Worm (Caenorhabditis elegans) whole organism, L4/young adult: Measurements from ENCODE around the gene F47B7.2.

ENCODE experiments used
- W03F9.2 ChIP-seq: fragments of 150-350 bp; optimal IDR thresholded peaks from 2 replicates; lab custom pipeline; 2014; ENCODE audit warnings: missing biosample characterization, missing genetic modification characterization
- dao-5 ChIP-seq: sonication (generic microtip); optimal IDR thresholded peaks from 2 replicates; lab custom pipeline; 2016; ENCODE audit warnings: missing genotype, missing genetic modification characterization, moderate library complexity, missing compliant biosample characterization
- him-1 ChIP-seq: sonication (generic microtip); optimal IDR thresholded peaks from 2 replicates; lab custom pipeline; 2016; ENCODE audit warnings: missing genotype, missing genetic modification reagents, missing genetic modification characterization, missing compliant biosample characterization

Gene F47B7.2

DNA sequence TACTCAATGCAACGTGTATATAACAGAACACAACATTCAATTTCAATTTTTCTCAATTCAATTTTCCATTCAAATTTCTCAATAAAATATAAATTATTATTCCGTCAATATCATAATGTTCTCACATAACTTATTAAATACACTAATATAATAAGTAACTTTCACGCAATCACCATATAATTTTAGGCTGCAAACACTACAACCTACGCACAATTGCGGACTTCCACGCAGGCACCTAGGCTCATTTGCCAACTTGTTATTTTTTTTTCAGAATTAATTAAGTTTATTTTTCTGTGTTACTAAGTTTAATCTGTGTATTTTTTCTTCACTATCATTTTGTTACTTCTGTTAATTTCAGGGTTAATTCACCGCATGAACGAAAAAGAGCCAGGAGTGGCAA is at the start of gene F47B7.2:
F47B7.2 (plus strand) TSS at position 358 of the 400 bp plus-strand sequence.
- TF ChIP-seq him-1 (tag; lab: Kevin White, UChicago): no peak
- TF ChIP-seq dao-5: no peak
- TF ChIP-seq W03F9.2 (tag; lab: Kevin White, UChicago): no peak

DNA sequence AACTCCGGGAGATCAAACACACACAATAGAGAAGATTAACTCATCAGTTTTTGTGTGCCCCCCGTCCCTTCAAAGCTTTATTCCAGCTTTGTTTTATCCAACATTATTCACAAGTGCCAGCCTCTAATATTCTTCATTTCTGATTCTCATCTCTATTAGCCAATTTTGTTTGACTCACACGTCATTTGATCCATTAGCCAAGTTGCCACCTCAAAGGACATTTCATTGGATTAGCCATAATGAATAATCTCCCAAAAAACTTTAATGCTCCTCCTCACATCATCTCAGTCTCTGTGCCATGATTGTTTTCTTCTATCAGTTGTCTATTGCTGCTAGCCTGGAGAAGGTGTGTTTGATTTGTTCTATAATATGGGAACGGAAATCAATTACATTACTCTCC is 47.1 kb upstream of the F47B7.2 start:
- no peak for TF ChIP-seq him-1 (tag; lab: Kevin White, UChicago)
- TF ChIP-seq W03F9.2 (tag; lab: Kevin White, UChicago): no peak
- no peak for TF ChIP-seq dao-5

DNA sequence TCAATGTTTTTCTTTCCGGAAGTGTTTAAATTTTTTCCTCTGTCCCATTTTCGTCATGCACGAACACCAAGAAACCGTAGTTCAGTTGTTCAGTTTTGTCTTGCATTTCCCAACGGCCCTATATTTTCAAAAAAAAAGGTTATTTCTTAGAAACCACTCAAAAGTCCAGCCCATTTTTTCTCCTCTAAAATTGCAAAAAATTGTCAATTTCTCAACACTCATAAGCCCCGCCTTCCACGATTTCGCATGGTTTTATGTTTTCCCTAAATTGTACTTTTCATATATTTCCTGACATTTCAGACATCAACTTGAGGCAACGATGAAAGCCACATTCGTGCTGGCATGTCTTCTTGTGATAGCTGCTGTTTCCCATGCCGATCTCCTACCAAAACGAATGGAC is 45.3 kb upstream of the F47B7.2 start, which contains the start of gene nlp-1:
nlp-1 (plus strand) TSS at position 301 of the 400 bp plus-strand sequence.
- no peak for TF ChIP-seq him-1 (tag; lab: Kevin White, UChicago)
- TF ChIP-seq W03F9.2 (tag; lab: Kevin White, UChicago): no peak
- no peak for TF ChIP-seq dao-5

DNA sequence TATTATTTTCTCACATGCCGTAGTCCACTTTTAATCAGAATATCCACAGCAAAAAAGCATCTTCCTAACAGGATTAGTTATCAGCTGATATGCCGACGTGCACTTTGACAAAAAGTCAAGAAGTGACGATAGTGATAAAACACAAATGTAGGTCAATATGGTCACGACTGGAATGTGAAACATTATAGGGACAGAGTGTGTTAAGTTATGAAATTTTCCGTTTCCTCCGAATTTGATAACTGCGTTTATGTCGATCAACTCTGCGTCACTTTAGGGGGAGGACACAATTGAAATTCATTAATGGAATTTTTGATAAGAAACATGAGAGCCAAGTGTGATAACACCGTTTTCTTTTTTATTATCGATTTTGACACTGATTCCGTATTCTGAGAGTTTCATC is 43.6 kb upstream of the F47B7.2 start, which contains the start of gene aex-4:
aex-4 (plus strand) TSS at position 312 of the 400 bp plus-strand sequence.
- TF ChIP-seq dao-5: no peak

DNA sequence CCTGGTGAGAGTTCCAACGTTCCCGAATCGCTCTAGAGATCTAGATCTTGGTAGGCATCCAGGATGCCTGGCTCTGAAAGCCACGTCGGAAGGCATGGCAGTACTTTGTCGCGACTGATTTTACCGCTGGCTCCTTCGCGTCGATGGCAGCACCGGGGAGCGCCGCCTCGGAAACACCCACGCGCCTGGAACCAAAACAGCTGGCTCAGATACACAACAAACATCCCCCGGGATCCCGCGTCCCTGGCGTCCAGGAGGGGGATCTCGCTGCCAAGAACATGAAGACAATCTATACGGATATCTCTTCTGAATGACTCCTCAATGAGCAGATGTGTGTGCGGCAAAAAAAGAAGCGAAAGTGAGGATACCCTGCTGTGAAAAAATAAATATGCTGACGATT is 39.2 kb upstream of the F47B7.2 start:
- TF ChIP-seq dao-5 (no peak), him-1 (tag; lab: Kevin White, UChicago) (no peak), W03F9.2 (tag; lab: Kevin White, UChicago) (no peak)

DNA sequence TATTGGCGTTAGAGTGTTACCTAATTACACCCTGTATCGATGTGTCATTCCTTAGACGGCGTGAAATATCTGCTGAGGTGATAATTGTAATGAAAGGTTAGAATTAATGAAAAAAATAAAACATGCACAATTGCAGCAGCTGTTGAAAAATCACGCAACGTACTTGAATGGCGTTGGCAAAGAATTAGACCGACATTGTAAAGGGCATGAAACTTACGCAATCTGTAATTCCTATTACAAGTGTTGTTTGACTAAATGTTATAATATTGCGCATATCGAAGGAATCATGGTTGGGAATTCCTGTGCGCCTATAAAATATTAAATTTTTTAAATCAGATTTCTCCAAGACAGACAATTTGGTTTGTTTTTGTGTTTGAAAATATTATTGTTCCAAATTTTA is 38.8 kb upstream of the F47B7.2 start, which contains the start of gene tag-18:
tag-18 (minus strand) TSS at position 305 of the 400 bp plus-strand sequence.
- TF ChIP-seq him-1 (tag; lab: Kevin White, UChicago): no peak

DNA sequence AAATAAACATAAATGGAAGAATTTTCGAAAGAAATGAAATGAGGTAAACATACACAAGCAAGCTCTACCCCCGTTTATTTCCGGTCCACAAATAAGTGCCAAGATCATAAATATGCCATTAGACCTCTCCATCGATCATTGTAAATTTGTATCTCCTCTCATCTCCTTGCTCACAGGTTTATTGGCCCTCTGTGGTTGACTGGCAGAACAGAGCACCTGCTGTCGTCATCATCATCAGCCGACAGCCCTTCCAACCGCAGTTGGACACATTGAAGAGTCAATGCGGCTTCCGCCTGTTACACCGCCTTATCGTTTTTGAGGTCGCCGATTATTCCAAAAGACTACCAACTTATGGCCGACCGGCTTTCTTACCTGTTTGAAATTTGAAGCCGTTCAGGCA is 33.9 kb upstream of the F47B7.2 start:
- TF ChIP-seq dao-5: no peak
- no peak for TF ChIP-seq W03F9.2 (tag; lab: Kevin White, UChicago)
- no peak for TF ChIP-seq him-1 (tag; lab: Kevin White, UChicago)

DNA sequence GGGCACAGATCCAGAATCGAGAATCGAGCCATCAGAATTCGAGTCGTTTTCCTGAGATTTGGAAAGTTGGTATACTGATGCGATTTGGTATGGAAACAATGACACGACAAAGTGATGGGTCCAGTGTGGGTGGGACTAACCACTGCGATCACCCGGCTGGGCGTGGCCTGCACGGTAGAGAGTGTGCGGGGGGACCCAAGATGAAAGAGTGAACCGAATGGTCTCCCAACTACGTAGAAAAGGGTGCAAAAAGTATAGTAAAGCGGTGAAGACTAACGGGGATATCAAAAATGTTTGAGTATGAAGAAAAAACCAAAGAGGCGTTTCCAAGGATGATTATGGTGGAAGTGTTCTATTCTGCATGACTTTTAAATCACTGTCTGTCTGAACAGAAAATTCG is 30.3 kb upstream of the F47B7.2 start, which contains the start of gene fkh-2:
fkh-2 (minus strand) TSS at position 101 of the 400 bp plus-strand sequence.
- TF ChIP-seq W03F9.2 (tag; lab: Kevin White, UChicago) (no peak), him-1 (tag; lab: Kevin White, UChicago) (no peak), dao-5 (no peak)

DNA sequence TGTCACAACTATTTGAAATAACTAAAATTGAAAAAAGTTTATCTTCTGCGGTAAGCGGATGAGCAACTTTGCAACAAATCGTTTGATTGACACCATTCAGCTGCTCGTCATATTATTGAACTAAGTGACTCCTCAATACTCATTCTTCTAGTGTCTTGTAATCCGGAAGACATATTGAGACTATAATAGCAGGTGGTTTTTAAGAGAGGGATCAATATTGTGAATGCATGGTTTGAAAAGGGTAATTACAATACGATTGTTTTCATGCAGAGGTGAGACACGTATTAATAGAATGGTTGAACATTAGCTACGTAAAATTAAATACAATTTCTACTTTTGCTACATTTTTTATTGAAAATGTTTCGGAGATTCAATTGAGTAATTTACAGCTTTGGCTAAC is 29.4 kb upstream of the F47B7.2 start:
- TF ChIP-seq W03F9.2 (tag; lab: Kevin White, UChicago) (no peak), him-1 (tag; lab: Kevin White, UChicago) (no peak), dao-5 (no peak)

DNA sequence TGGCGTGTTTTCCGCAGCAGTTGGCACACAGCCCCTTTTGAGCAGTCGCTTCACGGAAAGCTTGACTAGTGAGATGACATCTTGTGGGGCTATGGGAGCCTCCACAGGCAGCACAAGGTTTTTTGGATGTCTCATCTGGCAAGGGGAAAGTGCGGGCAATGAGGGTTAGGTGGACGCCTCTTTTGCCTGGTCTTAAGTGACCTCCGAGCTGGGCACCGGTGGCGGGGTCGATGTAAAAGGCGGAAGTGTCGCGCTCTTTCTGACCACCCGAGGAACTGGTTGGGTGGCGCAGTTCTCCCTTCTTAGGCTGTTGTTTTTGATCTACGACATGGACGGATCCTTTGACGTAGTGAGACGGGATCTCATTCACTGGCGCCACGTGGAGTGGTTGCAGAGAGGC is 21.2 kb upstream of the F47B7.2 start:
- TF ChIP-seq dao-5: no peak
- TF ChIP-seq W03F9.2 (tag; lab: Kevin White, UChicago): no peak
- TF ChIP-seq him-1 (tag; lab: Kevin White, UChicago): no peak

DNA sequence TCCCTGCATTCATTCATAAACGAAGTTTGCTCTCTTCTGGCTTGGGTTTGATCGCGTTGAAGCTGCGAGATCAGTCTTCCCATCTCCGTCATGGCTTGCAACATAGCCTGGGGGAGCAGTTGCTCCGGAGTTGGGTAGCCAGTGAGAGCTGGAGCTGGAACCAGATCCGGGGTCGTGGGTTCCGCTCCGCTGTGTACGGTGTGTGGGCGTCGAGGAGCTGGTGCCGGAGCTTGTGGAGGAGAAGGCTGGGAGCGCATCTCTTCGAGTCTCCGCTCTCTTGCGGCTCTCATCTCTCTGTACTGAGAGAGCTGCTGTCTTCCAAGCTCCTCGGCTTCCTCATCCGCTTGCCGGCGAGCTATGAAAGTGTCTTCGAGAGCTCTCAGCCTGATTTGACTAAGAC is 20.1 kb upstream of the F47B7.2 start:
- TF ChIP-seq dao-5 (no peak), W03F9.2 (tag; lab: Kevin White, UChicago) (no peak), him-1 (tag; lab: Kevin White, UChicago) (no peak)

DNA sequence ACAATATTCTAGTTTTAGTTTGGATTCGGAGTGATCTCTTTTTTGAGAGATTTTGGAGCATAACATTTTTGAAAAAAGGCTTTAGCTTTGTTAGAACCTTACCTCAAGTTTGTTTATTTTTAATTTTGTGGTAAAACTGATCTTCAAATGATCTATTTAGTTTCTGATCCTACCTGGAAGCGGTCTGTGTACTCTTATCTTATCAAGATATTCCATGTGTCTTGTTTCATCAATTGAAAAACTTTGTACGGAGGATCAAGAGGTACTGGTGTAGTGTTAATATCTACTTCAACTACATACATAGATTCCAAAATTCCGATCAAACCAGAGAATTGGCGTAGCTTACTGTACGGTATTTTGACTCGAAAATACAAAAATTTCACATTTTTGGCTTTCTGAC is 16.8 kb upstream of the F47B7.2 start:
- TF ChIP-seq W03F9.2 (tag; lab: Kevin White, UChicago) (no peak), dao-5 (no peak), him-1 (tag; lab: Kevin White, UChicago) (no peak)

DNA sequence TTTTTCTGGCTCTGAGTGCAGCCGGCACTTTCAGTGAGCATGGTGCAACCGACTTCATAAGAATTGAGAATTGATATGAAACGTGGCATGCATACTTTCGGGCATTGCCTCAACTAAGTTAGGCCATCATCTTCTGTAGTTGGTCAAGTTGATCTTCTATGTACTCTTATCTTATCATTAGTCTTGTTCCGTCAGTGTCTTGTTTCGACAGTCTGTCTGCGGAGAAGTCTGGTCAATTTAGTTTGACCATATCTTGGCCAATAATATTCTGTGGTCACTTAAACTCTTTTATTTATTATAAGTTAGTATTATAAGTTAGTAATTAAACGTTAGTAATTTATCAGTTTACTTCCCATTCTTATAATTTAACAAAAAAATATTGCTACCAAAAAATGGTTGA is 16.3 kb upstream of the F47B7.2 start:
- TF ChIP-seq him-1 (tag; lab: Kevin White, UChicago) (no peak), dao-5 (no peak), W03F9.2 (tag; lab: Kevin White, UChicago) (no peak)

DNA sequence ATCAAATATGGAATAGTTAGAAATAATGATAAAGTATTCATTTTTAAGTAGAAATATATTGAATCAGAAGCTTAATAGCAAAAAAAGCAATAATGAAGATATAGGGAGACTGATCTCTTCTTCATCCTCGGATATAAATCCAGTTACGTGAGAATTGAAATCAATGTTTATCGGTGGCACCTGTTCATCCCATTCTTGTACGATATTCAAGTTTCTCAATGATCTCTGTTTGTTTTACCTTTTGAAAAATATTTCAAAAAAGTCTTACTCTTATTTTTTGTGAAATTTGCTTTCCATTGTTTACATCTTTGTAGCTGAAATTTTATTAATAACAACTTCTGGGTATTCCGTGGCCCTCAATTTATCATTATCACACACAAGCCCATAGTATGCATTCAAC is 14.2 kb upstream of the F47B7.2 start, which contains the start of gene T14G12.12:
T14G12.12 (minus strand) TSS at position 101 of the 400 bp plus-strand sequence.
- no peak for TF ChIP-seq him-1 (tag; lab: Kevin White, UChicago)
- TF ChIP-seq W03F9.2 (tag; lab: Kevin White, UChicago): no peak
- TF ChIP-seq dao-5: no peak

DNA sequence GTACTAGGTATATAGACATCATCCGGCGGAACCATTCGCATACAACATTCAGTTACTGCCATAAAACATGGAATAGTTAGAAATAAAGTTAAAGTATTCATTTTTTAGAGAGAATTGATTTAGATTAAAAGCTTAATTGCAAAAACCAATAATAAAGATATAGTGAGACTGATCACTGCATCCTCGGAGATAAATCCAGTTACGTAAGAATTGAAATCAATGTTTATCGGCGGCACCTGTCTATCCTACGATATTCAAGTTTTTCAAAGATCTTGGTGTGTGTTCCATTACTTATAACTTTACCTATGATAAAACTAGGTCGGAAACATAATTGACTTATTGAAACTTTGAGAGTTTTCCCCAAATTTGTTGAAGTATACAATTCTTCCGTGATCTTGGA is 13.2 kb upstream of the F47B7.2 start, which contains the start of gene T14G12.6:
T14G12.6 (minus strand) TSS at position 101 of the 400 bp plus-strand sequence.
- TF ChIP-seq W03F9.2 (tag; lab: Kevin White, UChicago) (no peak), dao-5 (no peak), him-1 (tag; lab: Kevin White, UChicago) (no peak)
